Worm (Caenorhabditis elegans) whole organism, late embryonic: Measurements from ENCODE around the gene F35F10.14.

ENCODE experiments used
- ceh-45 ChIP-seq: fragments of 200-800 bp; sonication (Bioruptor generic); IDR thresholded peaks from 2 replicates; pipeline ENCODE4 v1.3.6; 2022; ENCODE audit warnings: missing genetic modification reagents, missing genetic modification characterization, missing compliant biosample characterization
- dmd-4 ChIP-seq: sonication (generic microtip); optimal IDR thresholded peaks from 2 replicates; lab custom pipeline; 2016; ENCODE audit warnings: borderline replicate concordance, missing genetic modification characterization, missing compliant biosample characterization
- ets-4 ChIP-seq: sonication (generic microtip); optimal IDR thresholded peaks from 2 replicates; lab custom pipeline; 2016; ENCODE audit warnings: missing genetic modification characterization, missing compliant biosample characterization
- fkh-10 ChIP-seq: fragments of 150-350 bp; optimal IDR thresholded peaks from 2 replicates; lab custom pipeline; 2014; ENCODE audit warnings: missing biosample characterization, missing genetic modification reagents, missing genetic modification characterization
- lin-11 ChIP-seq: fragments of 200-800 bp; sonication (Bioruptor generic); optimal IDR thresholded peaks from 2 replicates; lab custom pipeline; 2018; ENCODE audit warnings: mild to moderate bottlenecking, missing genetic modification characterization, missing compliant biosample characterization
- nfya-1 ChIP-seq: sonication (generic microtip); optimal IDR thresholded peaks from 2 replicates; lab custom pipeline; 2017; ENCODE audit warnings: missing genetic modification characterization, mild to moderate bottlenecking, missing compliant biosample characterization, antibody characterized with exemption, moderate library complexity
- nhr-11 ChIP-seq: fragments of 150-350 bp; optimal IDR thresholded peaks from 2 replicates; lab custom pipeline; 2014; ENCODE audit warnings: missing biosample characterization, missing genetic modification characterization
- pros-1 ChIP-seq: fragments of 150-350 bp; optimal IDR thresholded peaks from 2 replicates; lab custom pipeline; 2014; ENCODE audit warnings: missing biosample characterization, missing genetic modification reagents, missing genetic modification characterization
- unc-42 ChIP-seq: sonication (generic microtip); optimal IDR thresholded peaks from 2 replicates; lab custom pipeline; 2016; ENCODE audit warnings: missing genotype, missing genetic modification characterization, missing compliant biosample characterization
- ztf-16 ChIP-seq: sonication (generic microtip); optimal IDR thresholded peaks from 2 replicates; lab custom pipeline; 2017; ENCODE audit warnings: missing genetic modification characterization, missing compliant biosample characterization

ce11 chrV:3332023-3332422 is 12.1 kb upstream of the F35F10.14 start, which contains the start of gene C17B7.9:
- TF ChIP-seq nhr-11 (tag; lab: Kevin White, UChicago) (no peak), dmd-4 (tag; lab: Kevin White, UChicago) (no peak), lin-11 (tag; lab: Kevin White, UChicago) (no peak), fkh-10 (GFP tag; lab: Kevin White, UChicago) (no peak), unc-42 (tag; lab: Kevin White, UChicago) (no peak), nfya-1 (no peak), ztf-16 (no peak), ceh-45 (GFP tag; lab: Robert Waterston, UW) (no peak), pros-1 (tag; lab: Kevin White, UChicago) (no peak), ets-4 (tag; lab: Kevin White, UChicago) (no peak)
